Worm (Caenorhabditis elegans): ENCODE results near the gene cest-10.

ce11 chrIV:7180304-7180703 is at the start of gene cest-10:
- TF ChIP-seq lin-15B (tag; optimal IDR thresholded peaks at IDR 0.05), result no peak
- no peak for TF ChIP-seq F49E8.2 (tag; optimal IDR thresholded peaks at IDR 0.05; ENCODE audit: borderline replicate concordance)
- no peak for TF ChIP-seq unc-130 (GFP tag; optimal IDR thresholded peaks at IDR 0.05)
- TF ChIP-seq unc-39 (tag; optimal IDR thresholded peaks at IDR 0.05), result no peak
- no peak for TF ChIP-seq unc-62 (GFP tag; optimal IDR thresholded peaks at IDR 0.05 in 1 of 2)
- TF ChIP-seq unc-62 (tag; optimal IDR thresholded peaks at IDR 0.05), result no peak
